Worm (Caenorhabditis elegans): Measurements from ENCODE around the gene Y54E2A.9.
A peak's percentile ranks its signal among the peaks of the same experiment; 100 is the strongest.

Y54E2A.9 gene

ce11 chrII:14753858-14754750, 31.7 kb downstream of the Y54E2A.9 start, which contains the start of the genes tac-1 and Y54E2A.4:
Gene tac-1 (minus strand): TSS chrII:14753877.
Gene Y54E2A.4 (plus strand): TSS chrII:14754622.
- TF ChIP-seq lsy-2 (tag; optimal IDR thresholded peaks at IDR 0.05) (peak in 1 of 2 experiments; percentile 42), lin-13 (GFP tag; optimal IDR thresholded peaks at IDR 0.05) (no peak), unc-55 (GFP tag; optimal IDR thresholded peaks at IDR 0.05) (peak; percentile 36), fos-1 (tag; optimal IDR thresholded peaks at IDR 0.05) (no peak), nhr-129 (tag; optimal IDR thresholded peaks at IDR 0.05) (peak; percentile 27), C34F6.9 (tag; optimal IDR thresholded peaks at IDR 0.05) (peak; percentile 26), nhr-21 (tag; optimal IDR thresholded peaks at IDR 0.05) (no peak)

DNA sequence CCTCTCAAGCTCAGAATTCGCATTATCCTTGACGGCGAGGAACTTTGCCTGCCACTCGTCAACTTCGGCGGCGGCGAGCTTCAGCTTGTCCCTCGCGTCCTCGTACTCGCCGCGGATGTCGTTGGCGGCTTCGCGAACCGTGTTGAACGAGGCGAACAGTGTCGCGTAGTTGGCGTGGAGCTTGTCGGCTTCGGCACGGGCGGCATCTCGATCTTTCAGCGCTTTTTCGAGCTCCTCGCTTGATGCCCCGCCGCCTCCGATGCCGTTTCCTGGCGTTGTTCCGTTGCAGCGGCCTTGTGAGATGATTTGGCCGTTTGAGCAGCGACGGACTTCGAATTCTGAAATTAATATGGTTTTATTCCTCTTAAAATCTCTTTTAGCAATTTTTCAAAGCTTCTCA, 32.6 kb downstream of the Y54E2A.9 start:
- TF ChIP-seq blmp-1 (tag; optimal IDR thresholded peaks at IDR 0.05; ENCODE audit: insufficient read depth) (no peak), unc-62 (GFP tag; optimal IDR thresholded peaks at IDR 0.05) (no peak), sma-9 (GFP tag; optimal IDR thresholded peaks at IDR 0.05) (no peak), sma-9 (tag; optimal IDR thresholded peaks at IDR 0.05) (no peak), gmeb-1 (tag; optimal IDR thresholded peaks at IDR 0.05) (no peak), lsy-2 (tag; optimal IDR thresholded peaks at IDR 0.05) (no peak), mdl-1 (tag; optimal IDR thresholded peaks at IDR 0.05) (no peak), nhr-23 (tag; optimal IDR thresholded peaks at IDR 0.05) (no peak), skn-1 (tag; optimal IDR thresholded peaks at IDR 0.05) (no peak), ztf-1 (GFP tag; conservative IDR thresholded peaks at IDR 0.05) (no peak), lin-11 (tag; optimal IDR thresholded peaks at IDR 0.05) (no peak), Y55F3AM.14 (GFP tag; optimal IDR thresholded peaks at IDR 0.05) (no peak), sma-3 (GFP tag; optimal IDR thresholded peaks at IDR 0.05) (no peak), ztf-11 (tag; optimal IDR thresholded peaks at IDR 0.05) (no peak), F13H6.1 (tag; optimal IDR thresholded peaks at IDR 0.05) (no peak), egl-27 (tag; optimal IDR thresholded peaks at IDR 0.05) (no peak), nhr-129 (tag; optimal IDR thresholded peaks at IDR 0.05) (no peak), nhr-21 (tag; optimal IDR thresholded peaks at IDR 0.05) (no peak), zag-1 (tag; optimal IDR thresholded peaks at IDR 0.05) (no peak), R02D3.7 (tag; optimal IDR thresholded peaks at IDR 0.05) (no peak)

DNA sequence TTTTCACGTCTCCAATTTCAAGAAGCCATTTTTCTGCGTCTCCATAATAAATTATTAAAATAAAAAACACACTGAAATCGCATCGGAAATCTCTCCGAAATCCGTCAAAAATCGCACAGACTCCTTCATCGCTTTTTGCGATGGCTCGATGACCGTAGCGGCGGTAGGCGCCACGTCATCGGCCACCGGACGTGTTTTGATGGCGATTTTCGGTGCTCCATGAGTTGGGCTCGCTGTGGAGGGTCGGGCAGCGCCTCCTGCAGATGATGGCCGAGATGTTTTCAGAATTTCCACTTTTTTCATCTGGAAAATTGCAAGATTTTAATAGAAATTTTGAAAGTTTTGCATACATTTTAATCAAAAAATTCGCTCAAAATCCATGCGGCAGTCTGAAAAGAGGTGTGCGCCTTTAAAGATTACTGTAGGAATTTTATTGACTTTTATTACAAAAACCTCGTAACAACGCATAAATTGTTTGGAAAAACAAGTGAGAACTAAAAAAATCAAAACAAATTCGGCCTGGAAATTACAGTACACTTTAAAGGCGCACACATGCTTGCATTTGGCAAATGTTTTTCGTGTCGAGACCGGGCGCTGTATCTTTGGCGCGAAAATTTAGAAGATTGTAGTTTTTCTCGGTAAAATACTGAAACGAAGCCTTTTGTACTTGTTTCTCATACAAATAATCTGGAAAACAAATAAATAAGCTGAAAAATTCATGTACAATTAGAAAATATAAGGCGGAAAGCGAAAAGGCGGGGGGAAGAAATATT, 33.4 kb downstream of the Y54E2A.9 start, which contains the start of gene smg-9:
Gene smg-9, minus strand, starts transcription at position 663 of the 773 bp plus-strand sequence.
- no peak for TF ChIP-seq fos-1 (tag; optimal IDR thresholded peaks at IDR 0.05)
- no peak for TF ChIP-seq ztf-11 (tag; optimal IDR thresholded peaks at IDR 0.05)
- no peak for TF ChIP-seq elt-3 (tag; optimal IDR thresholded peaks at IDR 0.05)
- TF ChIP-seq mab-5 (tag; optimal IDR thresholded peaks at IDR 0.05) = no peak
- no peak for TF ChIP-seq mbf-1 (tag; optimal IDR thresholded peaks at IDR 0.05)
- no peak for TF ChIP-seq nhr-129 (tag; optimal IDR thresholded peaks at IDR 0.05)
- no peak for TF ChIP-seq ceh-16 (tag; optimal IDR thresholded peaks at IDR 0.05)
- TF ChIP-seq nhr-10 (tag; optimal IDR thresholded peaks at IDR 0.05) = no peak
- TF ChIP-seq nhr-12 (tag; optimal IDR thresholded peaks at IDR 0.05) = no peak
- TF ChIP-seq sem-4 (tag; optimal IDR thresholded peaks at IDR 0.05) = no peak
- no peak for TF ChIP-seq elt-1 (tag; optimal IDR thresholded peaks at IDR 0.05)
- no peak for TF ChIP-seq unc-55 (GFP tag; optimal IDR thresholded peaks at IDR 0.05)
- TF ChIP-seq peb-1 (tag; optimal IDR thresholded peaks at IDR 0.05) = no peak
- no peak for TF ChIP-seq unc-39 (tag; optimal IDR thresholded peaks at IDR 0.05)
- TF ChIP-seq sma-9 (GFP tag; optimal IDR thresholded peaks at IDR 0.05) = no peak
- no peak for TF ChIP-seq sma-9 (tag; optimal IDR thresholded peaks at IDR 0.05)
- no peak for TF ChIP-seq ztf-1 (GFP tag; conservative IDR thresholded peaks at IDR 0.05)
- no peak for TF ChIP-seq blmp-1 (tag; optimal IDR thresholded peaks at IDR 0.05; ENCODE audit: insufficient read depth)
- no peak for TF ChIP-seq nhr-25 (tag; optimal IDR thresholded peaks at IDR 0.05)
- no peak for TF ChIP-seq R02D3.7 (tag; optimal IDR thresholded peaks at IDR 0.05)

All from whole organism, L2 larva.